Worm (Caenorhabditis elegans): ENCODE results near the gene rer-1.

- no peak for TF ChIP-seq flt-1 (GFP tag; IDR thresholded peaks at IDR 0.05)
- no peak for TF ChIP-seq ama-1 (optimal IDR thresholded peaks at IDR 0.05)
- no peak for TF ChIP-seq sea-1 (GFP tag; conservative IDR thresholded peaks at IDR 0.05)
- no peak for TF ChIP-seq tra-4 (tag; optimal IDR thresholded peaks at IDR 0.05)
- TF ChIP-seq scrt-1 (GFP tag; IDR thresholded peaks at IDR 0.05) = no peak
- no peak for TF ChIP-seq pes-1 (GFP tag; IDR thresholded peaks at IDR 0.05)
- no peak for TF ChIP-seq F13C5.2 (tag; optimal IDR thresholded peaks at IDR 0.05)
- no peak for TF ChIP-seq aly-1 (tag; optimal IDR thresholded peaks at IDR 0.05)
- no peak for TF ChIP-seq hnd-1 (tag; optimal IDR thresholded peaks at IDR 0.05)
- TF ChIP-seq hmg-4 (GFP tag; optimal IDR thresholded peaks at IDR 0.05) = no peak
- TF ChIP-seq B0310.2 (tag; optimal IDR thresholded peaks at IDR 0.05) = no peak
- TF ChIP-seq tbx-11 (GFP tag; IDR thresholded peaks at IDR 0.05) = no peak
- no peak for TF ChIP-seq ceh-36 (tag; optimal IDR thresholded peaks at IDR 0.05)
Measured at ce11 chrII:8800830-8801229, 10.3 kb upstream of the rer-1 start, which contains the start of gene appg-2.

Data from whole organism, early embryonic.